Worm (Caenorhabditis elegans) whole organism, L4 larva: Measurements from ENCODE around the gene T01D3.6.

Experiments used
- ZK546.5 ChIP-seq, 2 experiments: sonication (generic microtip); optimal IDR thresholded peaks; 2 replicates each; lab custom pipeline; 2017; ENCODE audit warnings: missing biosample characterization in 2 of 2, missing genetic modification characterization in 2 of 2
- aha-1 ChIP-seq: fragments of 150-350 bp; peaks from one replicate; lab custom pipeline; 2014; ENCODE audit warnings: missing biosample characterization, missing genetic modification characterization
- ceh-32 ChIP-seq: sonication (generic microtip); optimal IDR thresholded peaks from 2 replicates; lab custom pipeline; 2016; ENCODE audit warnings: mild to moderate bottlenecking, missing genetic modification characterization, missing compliant biosample characterization; ENCODE audit not compliant: poor library complexity
- ceh-44 ChIP-seq: fragments of 200-800 bp; sonication (Bioruptor generic); IDR thresholded peaks from 2 replicates; pipeline ENCODE4 v1.3.6; 2022; ENCODE audit warnings: missing genetic modification reagents, missing genetic modification characterization, missing compliant biosample characterization
- ceh-62 ChIP-seq: sonication (generic microtip); optimal IDR thresholded peaks from 2 replicates; lab custom pipeline; 2017; ENCODE audit warnings: missing biosample characterization, missing genetic modification characterization
- ceh-82 ChIP-seq: sonication (generic microtip); optimal IDR thresholded peaks from 2 replicates; lab custom pipeline; 2017; ENCODE audit warnings: missing biosample characterization, missing genetic modification characterization
- ces-1 ChIP-seq: fragments of 150-350 bp; sonication (generic microtip); optimal IDR thresholded peaks from 4 replicates; lab custom pipeline; 2014; ENCODE audit warnings: missing biosample characterization, missing genetic modification reagents, missing genetic modification characterization
- ctbp-1 ChIP-seq: fragments of 200-800 bp; sonication (Bioruptor generic); IDR thresholded peaks from 2 replicates; pipeline ENCODE4 v1.3.6; 2022; ENCODE audit warnings: missing genetic modification reagents, missing genetic modification characterization, missing compliant biosample characterization
- daf-12 ChIP-seq: fragments of 150-350 bp; optimal IDR thresholded peaks from 2 replicates; lab custom pipeline; 2014; ENCODE audit warnings: missing biosample characterization, missing genetic modification reagents, missing genetic modification characterization
- dmd-8 ChIP-seq: fragments of 200-800 bp; sonication (Bioruptor generic); IDR thresholded peaks from 2 replicates; pipeline ENCODE4 v1.3.6; 2022; ENCODE audit warnings: missing genetic modification characterization, missing compliant biosample characterization
- duxl-1 ChIP-seq: sonication (generic microtip); optimal IDR thresholded peaks from 2 replicates; lab custom pipeline; 2016; ENCODE audit warnings: mild to moderate bottlenecking, missing genetic modification characterization, moderate library complexity, missing compliant biosample characterization; ENCODE audit not compliant: poor library complexity
- egl-27 ChIP-seq: sonication (generic microtip); optimal IDR thresholded peaks from 3 replicates; lab custom pipeline; 2017; ENCODE audit warnings: missing biosample characterization, missing genetic modification reagents, missing genetic modification characterization
- egl-43 ChIP-seq: fragments of 200-800 bp; sonication (Bioruptor generic); IDR thresholded peaks from 2 replicates; pipeline ENCODE4 v1.3.6; 2022; ENCODE audit warnings: missing genetic modification reagents, missing genetic modification characterization, missing compliant biosample characterization
- fkh-10 ChIP-seq: fragments of 150-350 bp; optimal IDR thresholded peaks from 2 replicates; lab custom pipeline; 2014; ENCODE audit warnings: missing biosample characterization, missing genetic modification reagents, missing genetic modification characterization
- gei-8 ChIP-seq: fragments of 200-800 bp; sonication (Bioruptor generic); optimal IDR thresholded peaks from 2 replicates; lab custom pipeline; 2018; ENCODE audit warnings: mild to moderate bottlenecking, missing genetic modification characterization, missing compliant biosample characterization
- lin-15B ChIP-seq: fragments of 150-350 bp; sonication (generic microtip); optimal IDR thresholded peaks from 3 replicates; lab custom pipeline; 2014; ENCODE audit warnings: missing biosample characterization, missing genetic modification characterization
- lin-38 ChIP-seq: fragments of 200-800 bp; sonication (Bioruptor generic); IDR thresholded peaks from 2 replicates; pipeline ENCODE4 v1.3.6; 2022; ENCODE audit warnings: missing genetic modification reagents, missing genetic modification characterization, missing compliant biosample characterization
- lir-3 ChIP-seq: sonication (generic microtip); optimal IDR thresholded peaks from 2 replicates; lab custom pipeline; 2016; ENCODE audit warnings: mild to moderate bottlenecking, missing genetic modification characterization, missing compliant biosample characterization
- madf-5 ChIP-seq, 2 experiments: fragments of 200-800 bp; sonication (Bioruptor generic); IDR thresholded peaks; 2 replicates each; pipeline ENCODE4 v1.3.6; 2022; ENCODE audit warnings: missing compliant biosample characterization in 2 of 2, missing genetic modification characterization in 2 of 2
- madf-9 ChIP-seq: fragments of 200-800 bp; sonication (Bioruptor generic); conservative IDR thresholded peaks from 2 replicates; pipeline ENCODE4 v1.3.6; 2022; ENCODE audit warnings: missing genetic modification reagents, missing genetic modification characterization, missing compliant biosample characterization
- mep-1 ChIP-seq: fragments of 150-350 bp; sonication (generic microtip); optimal IDR thresholded peaks from 3 replicates; lab custom pipeline; 2014; ENCODE audit warnings: missing biosample characterization, missing genetic modification characterization
- nhr-111 ChIP-seq: fragments of 200-800 bp; sonication (Bioruptor generic); optimal IDR thresholded peaks from 2 replicates; lab custom pipeline; 2018; ENCODE audit warnings: mild to moderate bottlenecking, missing genetic modification characterization, missing compliant biosample characterization
- nhr-237 ChIP-seq: sonication (generic microtip); optimal IDR thresholded peaks from 2 replicates; lab custom pipeline; 2017; ENCODE audit warnings: missing biosample characterization, missing genetic modification characterization
- nhr-28 ChIP-seq: fragments of 150-350 bp; optimal IDR thresholded peaks from 2 replicates; lab custom pipeline; 2014; ENCODE audit warnings: missing biosample characterization, missing genetic modification characterization
- nhr-41 ChIP-seq: fragments of 200-800 bp; sonication (Bioruptor generic); IDR thresholded peaks from 2 replicates; pipeline ENCODE4 v1.3.6; 2022; ENCODE audit warnings: missing genetic modification reagents, missing genetic modification characterization, missing compliant biosample characterization
- nhr-77 ChIP-seq: fragments of 150-350 bp; optimal IDR thresholded peaks from 2 replicates; lab custom pipeline; 2014; ENCODE audit warnings: missing biosample characterization, missing genetic modification characterization
- pha-4 ChIP-seq, 2 experiments: fragments of 150-350 bp in 1 of 2; fragments of 200-800 bp in 1 of 2; sonication (Bioruptor generic) in 1 of 2; IDR thresholded peaks in 1 of 2; optimal IDR thresholded peaks in 1 of 2; 2 replicates each; pipeline versions ENCODE4 v1.3.6 to Lab custom; 2014 to 2022; ENCODE audit warnings: missing genetic modification characterization in 2 of 2, missing genetic modification reagents in 2 of 2, missing biosample characterization in 1 of 2, missing compliant biosample characterization in 1 of 2
- pqm-1 ChIP-seq: sonication (generic microtip); optimal IDR thresholded peaks from 2 replicates; lab custom pipeline; 2017; ENCODE audit warnings: missing biosample characterization, missing genetic modification characterization
- saeg-2 ChIP-seq: fragments of 200-800 bp; sonication (Bioruptor generic); IDR thresholded peaks from 2 replicates; pipeline ENCODE4 v1.3.6; 2022; ENCODE audit warnings: missing genetic modification reagents, missing genetic modification characterization, missing compliant biosample characterization
- spr-3 ChIP-seq: fragments of 200-800 bp; sonication (Bioruptor generic); optimal IDR thresholded peaks from 2 replicates; lab custom pipeline; 2018; ENCODE audit warnings: mild to moderate bottlenecking, missing genetic modification characterization, missing compliant biosample characterization
- tra-1 ChIP-seq: fragments of 200-800 bp; sonication (Bioruptor generic); IDR thresholded peaks from 2 replicates; pipeline ENCODE4 v1.3.6; 2022; ENCODE audit warnings: missing genetic modification reagents, missing genetic modification characterization, missing compliant biosample characterization
- unc-62 ChIP-seq, 3 experiments: fragments of 150-350 bp in 1 of 3; sonication (generic microtip); optimal IDR thresholded peaks in 2 of 3; peaks in 1 of 3; 1 replicate in 1 of 3; 2 replicates in 2 of 3; lab custom pipeline; 2014 to 2017; ENCODE audit warnings: missing biosample characterization in 3 of 3, missing genetic modification characterization in 3 of 3, missing genetic modification reagents in 3 of 3, missing genotype in 1 of 3
- zag-1 ChIP-seq: fragments of 150-350 bp; optimal IDR thresholded peaks from 2 replicates; lab custom pipeline; 2014; ENCODE audit warnings: missing biosample characterization, missing genetic modification characterization
- zfp-2 ChIP-seq: sonication (generic microtip); optimal IDR thresholded peaks from 2 replicates; lab custom pipeline; 2016; ENCODE audit warnings: mild to moderate bottlenecking, missing genetic modification characterization, missing compliant biosample characterization

Gene T01D3.6

DNA sequence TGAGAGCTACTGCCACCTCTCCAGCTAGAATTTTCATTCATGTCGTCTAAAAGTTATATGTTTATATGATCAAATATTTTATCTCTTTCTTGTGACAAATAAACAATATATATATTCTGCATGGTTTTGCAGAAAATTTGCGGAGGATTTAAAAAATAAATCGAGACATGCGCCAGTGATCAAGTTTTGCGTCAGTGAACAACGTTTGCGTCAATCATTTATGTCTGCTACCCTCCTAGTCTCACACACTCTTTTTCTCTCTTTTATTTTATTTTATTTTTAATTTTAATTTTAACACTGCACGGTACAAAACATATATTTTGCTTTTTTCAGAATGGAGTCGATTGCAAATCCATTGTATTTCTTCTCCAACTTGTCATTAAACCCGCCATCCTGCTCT is 38.1 kb upstream of the T01D3.6 start, which contains the start of the genes tag-65 and ccz-1 (continued):
- TF ChIP-seq spr-3 (GFP tag; lab: Kevin White, UChicago) = peak; percentile 39
- peak; percentile 91 for TF ChIP-seq mep-1 (tag; lab: Kevin White, UChicago)

DNA sequence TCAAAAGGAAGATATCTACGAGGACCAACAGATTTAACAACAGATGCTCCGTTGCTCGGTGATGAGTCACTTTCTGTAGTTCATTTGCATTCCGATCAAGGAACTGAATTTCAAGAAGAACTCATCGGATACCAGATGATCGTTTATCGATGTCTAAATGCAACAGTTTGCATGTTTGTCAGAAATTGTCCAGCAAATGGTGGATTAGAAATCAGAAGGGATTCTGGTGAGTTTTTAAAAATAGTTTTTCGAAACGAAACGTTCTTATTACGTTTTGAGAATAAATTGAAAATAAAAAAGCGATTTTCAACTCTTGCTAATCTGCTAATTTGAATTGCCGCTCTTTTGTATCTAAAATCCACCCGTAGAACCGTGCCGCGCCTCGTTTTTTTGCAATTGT is 36.8 kb upstream of the T01D3.6 start:
- TF ChIP-seq ctbp-1 (GFP tag; lab: Robert Waterston, UW) (no peak), aha-1 (peak; percentile 96), zfp-2 (tag; lab: Kevin White, UChicago) (no peak), egl-27 (tag; lab: Kevin White, UChicago) (no peak), nhr-28 (no peak), nhr-237 (tag; lab: Kevin White, UChicago) (no peak), saeg-2 (GFP tag; lab: Robert Waterston, UW) (no peak)

DNA sequence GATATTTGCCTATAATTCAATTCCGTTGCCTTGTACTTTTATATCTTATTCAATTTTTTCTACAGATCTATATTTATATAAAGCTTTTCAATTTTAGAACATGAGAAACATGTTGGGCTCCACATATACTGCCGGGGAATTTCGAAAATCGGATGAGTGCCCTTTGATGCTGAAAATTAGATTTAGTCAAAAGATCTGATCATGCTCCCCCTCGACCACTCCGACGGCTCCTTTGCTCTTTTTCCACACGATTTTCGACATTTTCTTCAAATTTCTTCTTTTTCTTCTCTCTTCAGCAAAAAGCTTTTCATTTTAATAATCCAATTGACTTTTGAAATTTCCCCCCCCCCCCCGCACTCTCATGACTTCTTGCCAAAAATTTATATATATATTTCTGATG is 35.2 kb upstream of the T01D3.6 start:
- no peak for TF ChIP-seq aha-1
- TF ChIP-seq ctbp-1 (GFP tag; lab: Robert Waterston, UW) = 0 out of 2 replicates have a peak, but pooled peaks have one; percentile 10
- TF ChIP-seq egl-27 (tag; lab: Kevin White, UChicago) = no peak
- TF ChIP-seq madf-5 (GFP tag; IDR thresholded peaks at IDR 0.05; lab: Robert Waterston, UW) = no peak
- TF ChIP-seq lin-15B (tag; lab: Kevin White, UChicago) = no peak
- TF ChIP-seq zag-1 (tag; lab: Kevin White, UChicago) = no peak
- 0 out of 2 replicates have a peak, but pooled peaks have one; percentile 23 for TF ChIP-seq lin-38 (GFP tag; lab: Robert Waterston, UW)
- peak; percentile 53 for TF ChIP-seq fkh-10 (GFP tag; lab: Kevin White, UChicago)
- no peak for TF ChIP-seq pqm-1
- no peak for TF ChIP-seq ZK546.5 (tag; optimal IDR thresholded peaks at IDR 0.05; lab: Kevin White, UChicago)
- TF ChIP-seq ces-1 = peak; percentile 54

DNA sequence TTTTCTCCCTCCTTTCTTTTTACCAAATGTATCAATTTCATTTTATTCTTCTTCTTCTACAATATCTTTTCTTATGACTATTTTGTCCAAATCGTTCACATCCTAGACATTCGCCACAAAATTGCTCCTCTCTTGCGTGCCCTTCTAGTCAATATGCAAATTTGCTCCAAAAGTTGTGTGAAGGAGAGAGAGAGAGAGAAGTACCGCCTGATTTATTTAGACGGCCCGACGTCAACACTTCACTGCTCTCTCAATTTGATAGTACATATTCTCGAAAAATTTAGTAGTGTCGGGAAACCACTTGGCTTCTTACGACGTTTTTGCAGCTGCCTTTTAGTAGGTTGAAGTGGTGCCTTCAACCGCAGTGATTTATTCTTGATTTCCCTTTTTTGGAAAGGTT is 30.1 kb upstream of the T01D3.6 start:
- TF ChIP-seq ceh-62 (tag; lab: Kevin White, UChicago) = no peak
- TF ChIP-seq nhr-41 (GFP tag; lab: Robert Waterston, UW) = no peak
- no peak for TF ChIP-seq dmd-8 (GFP tag; lab: Robert Waterston, UW)

DNA sequence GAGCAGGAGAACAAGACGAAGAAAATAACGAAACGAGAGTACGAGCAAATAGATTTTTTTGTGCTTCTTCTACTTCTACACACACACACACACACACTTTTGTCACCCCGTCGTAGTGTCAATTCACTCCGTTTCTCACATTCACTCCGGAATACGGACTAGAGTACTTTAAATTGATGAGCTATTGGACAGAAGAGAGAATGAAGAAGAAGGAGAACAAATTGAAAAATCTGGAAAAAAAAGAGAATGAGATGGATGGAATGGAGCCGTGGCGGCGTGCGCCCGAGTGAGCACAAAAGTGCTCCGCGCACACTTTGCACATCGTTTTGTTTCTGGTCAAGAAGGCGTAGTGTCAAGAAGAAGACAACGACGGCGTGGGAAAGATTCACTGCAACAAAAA is 29.1 kb upstream of the T01D3.6 start:
- TF ChIP-seq lir-3 (tag; lab: Kevin White, UChicago) (no peak), daf-12 (tag; lab: Kevin White, UChicago) (no peak), ceh-82 (tag; lab: Kevin White, UChicago) (no peak), nhr-77 (tag; lab: Kevin White, UChicago) (no peak), aha-1 (peak; percentile 69), ceh-44 (GFP tag; lab: Robert Waterston, UW) (no peak), nhr-111 (GFP tag; lab: Kevin White, UChicago) (no peak), ceh-32 (no peak), pha-4 (GFP tag; IDR thresholded peaks at IDR 0.05; lab: Robert Waterston, UW) (no peak), pha-4 (tag; optimal IDR thresholded peaks at IDR 0.05; lab: Kevin White, UChicago) (no peak), duxl-1 (tag; lab: Kevin White, UChicago) (no peak), gei-8 (GFP tag; lab: Kevin White, UChicago) (no peak), madf-9 (GFP tag; lab: Robert Waterston, UW) (no peak), unc-62 (GFP tag; optimal IDR thresholded peaks at IDR 0.05 in 1 of 2; lab: Kevin White, UChicago) (peak in 1 of 2 experiments; percentile 92), unc-62 (tag; optimal IDR thresholded peaks at IDR 0.05; lab: Kevin White, UChicago) (no peak), tra-1 (GFP tag; lab: Robert Waterston, UW) (no peak), egl-43 (GFP tag; lab: Robert Waterston, UW) (no peak), pqm-1 (no peak)
- TF ChIP-seq, all 104 proteins: peak for 2
